Worm (Caenorhabditis elegans) whole organism, L1 larva: ENCODE data around the gene W02A2.9.

ENCODE experiments used
- aha-1 ChIP-seq: fragments of 150-350 bp; optimal IDR thresholded peaks from 2 replicates; lab custom pipeline; 2014; ENCODE audit warnings: missing biosample characterization, missing genetic modification characterization
- aly-2 ChIP-seq: fragments of 150-350 bp; optimal IDR thresholded peaks from 2 replicates; lab custom pipeline; 2014; ENCODE audit warnings: missing biosample characterization, missing genetic modification characterization
- blmp-1 ChIP-seq: fragments of 150-350 bp; optimal IDR thresholded peaks from 2 replicates; lab custom pipeline; 2014; ENCODE audit warnings: missing biosample characterization, missing genetic modification characterization
- dpl-1 ChIP-seq, 3 experiments: fragments of 150-350 bp in 2 of 3; sonication (generic microtip) in 1 of 3; optimal IDR thresholded peaks; 2 replicates each; lab custom pipeline; 2014 to 2017; ENCODE audit warnings: missing biosample characterization in 3 of 3, missing genetic modification characterization in 3 of 3, missing genetic modification reagents in 3 of 3
- nhr-12 ChIP-seq: sonication (generic microtip); optimal IDR thresholded peaks from 2 replicates; lab custom pipeline; 2017; ENCODE audit warnings: missing biosample characterization, missing genetic modification characterization
- pqm-1 ChIP-seq: sonication (generic microtip); optimal IDR thresholded peaks from 3 replicates; lab custom pipeline; 2017; ENCODE audit warnings: missing biosample characterization, missing genetic modification characterization
- zag-1 ChIP-seq: fragments of 150-350 bp; optimal IDR thresholded peaks from 2 replicates; lab custom pipeline; 2014; ENCODE audit warnings: missing biosample characterization, missing genetic modification characterization
- ztf-4 ChIP-seq: fragments of 150-350 bp; optimal IDR thresholded peaks from 2 replicates; lab custom pipeline; 2014; ENCODE audit warnings: missing biosample characterization, missing genetic modification characterization

ce11 chrIV:13380506-13380905 is 33.0 kb downstream of the W02A2.9 start:
- TF ChIP-seq aly-2 (tag; lab: Kevin White, UChicago) (no peak), zag-1 (tag; lab: Kevin White, UChicago) (no peak), pqm-1 (tag; lab: Kevin White, UChicago) (no peak), ztf-4 (tag; lab: Kevin White, UChicago) (no peak), nhr-12 (no peak), blmp-1 (tag; lab: Kevin White, UChicago) (no peak), dpl-1 (GFP tag; optimal IDR thresholded peaks at IDR 0.05; lab: Kevin White, UChicago) (no peak), aha-1 (tag; lab: Kevin White, UChicago) (no peak)
